Fruit fly (Drosophila melanogaster) whole organism, wandering third instar larva: ENCODE results near the gene Patj.

Experiments
- CG9705 ChIP-seq: fragments of 200-800 bp; sonication (Bioruptor generic); optimal IDR thresholded peaks from 2 replicates; lab custom pipeline; 2018; ENCODE audit warnings: missing biosample characterization, mild to moderate bottlenecking, missing genetic modification characterization
- Hnf4 ChIP-seq: fragments of 200-800 bp; sonication (Bioruptor generic); optimal IDR thresholded peaks from 2 replicates; lab custom pipeline; 2016; ENCODE audit warnings: missing biosample characterization, mild to moderate bottlenecking, missing genetic modification characterization
- br ChIP-seq: fragments of 200-800 bp; sonication (Bioruptor generic); optimal IDR thresholded peaks from 2 replicates; lab custom pipeline; 2016; ENCODE audit warnings: missing biosample characterization, missing genetic modification characterization
- dmrt93B ChIP-seq: fragments of 200-800 bp; sonication (Bioruptor generic); optimal IDR thresholded peaks from 2 replicates; lab custom pipeline; 2018; ENCODE audit warnings: missing biosample characterization, mild to moderate bottlenecking, missing genetic modification characterization
- fru ChIP-seq: fragments of 200-800 bp; sonication (Bioruptor generic); optimal IDR thresholded peaks from 3 replicates; lab custom pipeline; 2016; ENCODE audit warnings: missing biosample characterization, mild to moderate bottlenecking, missing genetic modification characterization
- h ChIP-seq: fragments of 200-800 bp; sonication (Bioruptor generic); optimal IDR thresholded peaks from 3 replicates; lab custom pipeline; 2016; ENCODE audit warnings: missing biosample characterization, mild to moderate bottlenecking, missing genetic modification characterization
- lola ChIP-seq: fragments of >200 bp; optimal IDR thresholded peaks from 2 replicates; lab custom pipeline; 2017; ENCODE audit warnings: missing biosample characterization, missing genetic modification characterization
- psq ChIP-seq: fragments of 200-800 bp; sonication (Bioruptor generic); optimal IDR thresholded peaks from 3 replicates; lab custom pipeline; 2017; ENCODE audit warnings: missing biosample characterization, mild to moderate bottlenecking, missing genetic modification characterization, moderate library complexity

dm6 chr3L:1802802-1803201 lies 4.2 kb downstream of the Patj start, which contains the start of the genes JTBR and CG42676:
- TF ChIP-seq CG9705 (GFP tag; lab: Kevin White, UChicago) = no peak
- no peak for TF ChIP-seq Hnf4
- no peak for TF ChIP-seq h
- peak; percentile 99 for TF ChIP-seq psq (GFP tag; lab: Kevin White, UChicago)
- TF ChIP-seq fru (GFP tag; lab: Kevin White, UChicago) = no peak
- TF ChIP-seq lola (GFP tag; lab: Kevin White, UChicago) = no peak
- TF ChIP-seq dmrt93B (GFP tag; lab: Kevin White, UChicago) = no peak
- TF ChIP-seq br (GFP tag; lab: Kevin White, UChicago) = no peak
